Fruit fly (Drosophila melanogaster) whole organism, embryonic: Measurements from ENCODE around the gene lectin-28C.

Source experiments
- Ada2b ChIP-seq: fragments of 200-800 bp; sonication (Bioruptor generic); IDR thresholded peaks from 2 replicates; pipeline ENCODE4 v1.3.6; 2022; ENCODE audit warnings: missing biosample characterization, missing genetic modification characterization
- Atf3 ChIP-seq: fragments of 200-800 bp; sonication (Bioruptor generic); optimal IDR thresholded peaks from 3 replicates; lab custom pipeline; 2016; ENCODE audit warnings: missing biosample characterization, missing genetic modification characterization
- C15 ChIP-seq: fragments of 200-800 bp; sonication (Bioruptor generic); IDR thresholded peaks from 3 replicates; pipeline ENCODE4 v1.3.6; 2022; ENCODE audit warnings: missing biosample characterization, missing genetic modification characterization
- CG11456 ChIP-seq: fragments of 200-800 bp; sonication (Bioruptor generic); IDR thresholded peaks from 3 replicates; pipeline ENCODE4 v1.3.6; 2022; ENCODE audit warnings: missing biosample characterization, missing genetic modification characterization
- CG11696 ChIP-seq: fragments of 200-800 bp; sonication (Bioruptor generic); IDR thresholded peaks from 2 replicates; pipeline ENCODE4 v1.3.6; 2022; ENCODE audit warnings: missing biosample characterization, missing genetic modification characterization
- CG12155 ChIP-seq: fragments of 200-800 bp; sonication (Bioruptor generic); optimal IDR thresholded peaks from 3 replicates; lab custom pipeline; 2016; ENCODE audit warnings: missing biosample characterization, missing genetic modification characterization
- CG12942 ChIP-seq: fragments of 200-800 bp; sonication (Bioruptor generic); optimal IDR thresholded peaks from 3 replicates; lab custom pipeline; 2016; ENCODE audit warnings: missing biosample characterization, missing genetic modification characterization
- CG13123 ChIP-seq: fragments of 200-800 bp; sonication (Bioruptor generic); optimal IDR thresholded peaks from 2 replicates; lab custom pipeline; 2016; ENCODE audit warnings: missing biosample characterization, missing genetic modification characterization
- CG17385 ChIP-seq: fragments of 200-800 bp; sonication (Bioruptor generic); optimal IDR thresholded peaks from 3 replicates; lab custom pipeline; 2018; ENCODE audit warnings: missing biosample characterization, mild to moderate bottlenecking, missing genetic modification characterization
- CG17912 ChIP-seq: fragments of 200-800 bp; sonication (Bioruptor generic); optimal IDR thresholded peaks from 2 replicates; lab custom pipeline; 2018; ENCODE audit warnings: missing biosample characterization, mild to moderate bottlenecking, missing genetic modification characterization
- CG33213 ChIP-seq: fragments of 200-800 bp; sonication (Bioruptor generic); optimal IDR thresholded peaks from 3 replicates; lab custom pipeline; 2016; ENCODE audit warnings: missing biosample characterization, missing genetic modification characterization
- CG3838 ChIP-seq: fragments of 200-800 bp; sonication (Bioruptor generic); optimal IDR thresholded peaks from 3 replicates; lab custom pipeline; 2016; ENCODE audit warnings: missing biosample characterization, missing genetic modification characterization
- CG42726 ChIP-seq: fragments of 200-800 bp; sonication (Bioruptor generic); IDR thresholded peaks from 2 replicates; pipeline ENCODE4 v1.3.6; 2022; ENCODE audit warnings: missing biosample characterization, missing genetic modification characterization; ENCODE audit not compliant: partially characterized antibody
- CG6272 ChIP-seq: fragments of 200-800 bp; sonication (Bioruptor generic); IDR thresholded peaks from 2 replicates; pipeline ENCODE4 v1.3.6; 2022; ENCODE audit warnings: missing biosample characterization, missing genetic modification characterization
- CG6654 ChIP-seq: fragments of 200-800 bp; sonication (Bioruptor generic); optimal IDR thresholded peaks from 2 replicates; lab custom pipeline; 2017; ENCODE audit warnings: missing biosample characterization, mild to moderate bottlenecking, missing genetic modification characterization
- CG7963 ChIP-seq: fragments of 200-800 bp; sonication (Bioruptor generic); IDR thresholded peaks from 3 replicates; pipeline ENCODE4 v1.3.6; 2022; ENCODE audit warnings: missing biosample characterization, missing genetic modification characterization; ENCODE audit not compliant: partially characterized antibody
- CG8281 ChIP-seq: fragments of 200-800 bp; sonication (Bioruptor generic); optimal IDR thresholded peaks from 2 replicates; lab custom pipeline; 2018; ENCODE audit warnings: missing biosample characterization, mild to moderate bottlenecking, missing genetic modification characterization, moderate library complexity
- Deaf1 ChIP-seq: fragments of 200-800 bp; optimal IDR thresholded peaks from 3 replicates; lab custom pipeline; 2019; ENCODE audit warnings: missing biosample characterization, mild to moderate bottlenecking, missing genetic modification characterization, moderate library complexity
- Dfd ChIP-seq, 2 experiments: fragments of >200 bp; optimal IDR thresholded peaks; 2 replicates each; lab custom pipeline; 2017; ENCODE audit warnings: missing biosample characterization in 2 of 2, missing genetic modification characterization in 2 of 2
- Fer1 ChIP-seq: fragments of 200-800 bp; sonication (Bioruptor generic); optimal IDR thresholded peaks from 2 replicates; lab custom pipeline; 2017; ENCODE audit warnings: missing biosample characterization, mild to moderate bottlenecking, missing genetic modification characterization
- Med ChIP-seq: fragments of 200-800 bp; sonication (Bioruptor generic); peaks from one replicate; lab custom pipeline; 2016; ENCODE audit warnings: missing biosample characterization, missing genetic modification characterization, mild to moderate bottlenecking, inconsistent platforms, moderate library complexity
- NK7.1 ChIP-seq: fragments of 200-800 bp; sonication (Bioruptor generic); optimal IDR thresholded peaks from 3 replicates; lab custom pipeline; 2016; ENCODE audit warnings: missing biosample characterization, missing genetic modification characterization
- Ptx1 ChIP-seq: fragments of 200-800 bp; sonication (Bioruptor generic); IDR thresholded peaks from 2 replicates; pipeline ENCODE4 v1.3.6; 2022; ENCODE audit warnings: missing biosample characterization, missing genetic modification characterization
- Trl ChIP-seq, 3 experiments: fragments of >200 bp in 2 of 3; fragments of 200-800 bp in 1 of 3; sonication (Bioruptor generic) in 1 of 3; optimal IDR thresholded peaks; 2 replicates in 1 of 3; 3 replicates in 2 of 3; lab custom pipeline; 2016 to 2017; ENCODE audit warnings: missing biosample characterization in 1 of 3, missing genetic modification characterization in 1 of 3
- YL-1 ChIP-seq: fragments of 200-800 bp; sonication (Bioruptor generic); optimal IDR thresholded peaks from 3 replicates; lab custom pipeline; 2017; ENCODE audit warnings: missing biosample characterization, mild to moderate bottlenecking, missing genetic modification characterization
- ac ChIP-seq: fragments of 200-800 bp; sonication (Bioruptor generic); optimal IDR thresholded peaks from 3 replicates; lab custom pipeline; 2017; ENCODE audit warnings: missing biosample characterization, mild to moderate bottlenecking, missing genetic modification characterization
- al ChIP-seq: fragments of 200-800 bp; sonication (Bioruptor generic); IDR thresholded peaks from 2 replicates; pipeline ENCODE4 v1.3.6; 2022; ENCODE audit warnings: missing biosample characterization, missing genetic modification characterization
- ase ChIP-seq: fragments of 200-800 bp; sonication (Bioruptor generic); IDR thresholded peaks from 3 replicates; pipeline ENCODE4 v1.3.6; 2022; ENCODE audit warnings: missing biosample characterization, missing genetic modification characterization
- bbx ChIP-seq: fragments of 200-800 bp; sonication (Bioruptor generic); IDR thresholded peaks from 2 replicates; pipeline ENCODE4 v1.3.6; 2022; ENCODE audit warnings: missing biosample characterization, missing genetic modification characterization; ENCODE audit not compliant: partially characterized antibody
- br ChIP-seq: fragments of >200 bp; optimal IDR thresholded peaks from 2 replicates; lab custom pipeline; 2017
- chn ChIP-seq: fragments of 200-800 bp; sonication (Bioruptor generic); optimal IDR thresholded peaks from 2 replicates; lab custom pipeline; 2016; ENCODE audit warnings: missing biosample characterization, missing genetic modification characterization
- corto ChIP-seq: fragments of 200-800 bp; sonication (Bioruptor generic); optimal IDR thresholded peaks from 2 replicates; lab custom pipeline; 2016; ENCODE audit warnings: missing biosample characterization, mild to moderate bottlenecking, missing genetic modification characterization, moderate library complexity
- esg ChIP-seq: fragments of 200-800 bp; sonication (Bioruptor generic); conservative IDR thresholded peaks from 2 replicates; pipeline ENCODE4 v1.3.6; 2022; ENCODE audit warnings: missing biosample characterization, missing genetic modification characterization
- fd64A ChIP-seq: fragments of 200-800 bp; sonication (Bioruptor generic); optimal IDR thresholded peaks from 3 replicates; lab custom pipeline; 2018; ENCODE audit warnings: missing biosample characterization, mild to moderate bottlenecking, missing genetic modification characterization
- gro ChIP-seq: fragments of 200-800 bp; sonication (Bioruptor generic); optimal IDR thresholded peaks from 2 replicates; lab custom pipeline; 2016; ENCODE audit warnings: missing biosample characterization, missing genetic modification characterization
- h ChIP-seq: fragments of >200 bp; optimal IDR thresholded peaks from 2 replicates; lab custom pipeline; 2017
- kah ChIP-seq: fragments of 200-800 bp; sonication (Bioruptor generic); optimal IDR thresholded peaks from 2 replicates; lab custom pipeline; 2018; ENCODE audit warnings: missing biosample characterization, mild to moderate bottlenecking, missing genetic modification characterization
- lab ChIP-seq: fragments of 200-800 bp; sonication (Bioruptor generic); optimal IDR thresholded peaks from 3 replicates; lab custom pipeline; 2017; ENCODE audit warnings: missing biosample characterization, missing genetic modification characterization, mild to moderate bottlenecking, moderate library complexity, missing genetic modification reagents
- luna ChIP-seq: fragments of 200-800 bp; sonication (Bioruptor generic); optimal IDR thresholded peaks from 2 replicates; lab custom pipeline; 2016; ENCODE audit warnings: missing biosample characterization, missing genetic modification characterization
- nerfin-1 ChIP-seq: fragments of 200-800 bp; sonication (Bioruptor generic); optimal IDR thresholded peaks from 3 replicates; lab custom pipeline; 2019; ENCODE audit warnings: missing biosample characterization, mild to moderate bottlenecking, missing genetic modification characterization, moderate library complexity
- onecut ChIP-seq: fragments of 200-800 bp; sonication (Bioruptor generic); IDR thresholded peaks from 2 replicates; pipeline ENCODE4 v1.3.6; 2022; ENCODE audit warnings: missing biosample characterization, missing genetic modification characterization
- pfk ChIP-seq: fragments of 200-800 bp; sonication (Bioruptor generic); optimal IDR thresholded peaks from 2 replicates; lab custom pipeline; 2018; ENCODE audit warnings: missing biosample characterization, mild to moderate bottlenecking, missing genetic modification characterization, moderate library complexity
- pita ChIP-seq: fragments of 200-800 bp; sonication (Bioruptor generic); optimal IDR thresholded peaks from 2 replicates; lab custom pipeline; 2017; ENCODE audit warnings: missing biosample characterization, mild to moderate bottlenecking, missing genetic modification characterization
- repo ChIP-seq: fragments of 200-800 bp; sonication (Bioruptor generic); optimal IDR thresholded peaks from 2 replicates; lab custom pipeline; 2016; ENCODE audit warnings: missing biosample characterization, missing genetic modification characterization
- sd ChIP-seq: fragments of 200-800 bp; sonication (Bioruptor generic); optimal IDR thresholded peaks from 3 replicates; lab custom pipeline; 2018; ENCODE audit warnings: missing biosample characterization, mild to moderate bottlenecking, missing genetic modification characterization, moderate library complexity
- sug ChIP-seq: fragments of 200-800 bp; optimal IDR thresholded peaks from 2 replicates; lab custom pipeline; 2019; ENCODE audit warnings: missing biosample characterization, mild to moderate bottlenecking, missing genetic modification characterization, moderate library complexity
- usp ChIP-seq: fragments of >200 bp; optimal IDR thresholded peaks from 2 replicates; lab custom pipeline; 2017; ENCODE audit warnings: missing biosample characterization, missing genetic modification characterization
- vvl ChIP-seq: fragments of 200-800 bp; sonication (Bioruptor generic); IDR thresholded peaks from 2 replicates; pipeline ENCODE4 v1.3.6; 2022; ENCODE audit warnings: missing biosample characterization, missing genetic modification characterization
- zen ChIP-seq: fragments of 200-800 bp; sonication (Bioruptor generic); optimal IDR thresholded peaks from 3 replicates; lab custom pipeline; 2018; ENCODE audit warnings: missing biosample characterization, mild to moderate bottlenecking, missing genetic modification characterization, moderate library complexity
- zfh2 ChIP-seq: fragments of 200-800 bp; sonication (Bioruptor generic); optimal IDR thresholded peaks from 2 replicates; lab custom pipeline; 2016; ENCODE audit warnings: missing biosample characterization, missing genetic modification characterization

The lectin-28C gene

DNA sequence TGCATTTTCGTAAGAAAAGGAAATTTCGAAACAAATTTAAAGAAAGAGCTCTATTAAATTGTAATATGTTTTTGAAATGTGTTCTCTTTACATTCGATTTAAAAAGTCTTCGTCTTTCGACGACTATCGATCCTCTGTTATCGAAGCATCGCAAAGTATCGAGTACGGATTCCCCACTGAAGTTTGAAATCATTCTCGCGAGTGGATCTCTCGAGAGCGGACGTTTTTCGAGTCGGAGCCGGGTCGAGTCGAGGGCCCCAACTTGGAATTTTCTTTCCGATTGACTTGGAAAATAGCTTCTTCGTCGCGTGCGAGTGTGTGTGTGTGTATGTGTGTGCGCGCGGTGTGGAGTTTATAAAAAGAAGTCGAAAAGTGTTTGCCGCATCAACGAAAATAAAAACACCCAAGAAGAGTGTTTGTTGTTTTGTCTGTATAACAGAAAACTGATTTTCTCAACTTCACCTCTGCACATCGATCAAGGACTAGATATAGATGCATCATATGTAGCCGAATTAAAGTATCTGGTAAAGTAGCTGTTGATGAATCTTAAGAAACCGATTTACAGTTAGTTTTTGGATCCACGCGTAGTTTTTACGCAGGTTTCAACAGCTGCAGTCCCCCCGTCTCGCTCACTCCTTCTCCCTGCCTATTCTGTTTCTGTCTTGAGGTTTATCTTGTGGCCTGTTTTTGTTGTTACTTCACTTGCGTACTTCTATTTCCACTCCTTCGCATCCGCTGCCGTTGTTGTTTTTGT lies 45.5 kb upstream of the lectin-28C start, which contains the start of gene LanB1 (continued):
- TF ChIP-seq CG8281 (tag; lab: Kevin White, UChicago) (no peak), Deaf1 (tag; lab: Kevin White, UChicago) (peak; percentile 28), NK7.1 (GFP tag; lab: Kevin White, UChicago) (no peak), CG33213 (GFP tag; lab: Kevin White, UChicago) (no peak), YL-1 (peak; percentile 7), al (GFP tag; lab: Robert Waterston, UW) (no peak), CG12942 (GFP tag; lab: Kevin White, UChicago) (no peak), esg (GFP tag; lab: Robert Waterston, UW) (no peak), CG42726 (GFP tag; lab: Robert Waterston, UW) (peak; percentile 68; the same call in 1 of the 2 replicates), corto (no peak), Med (GFP tag; lab: Kevin White, UChicago) (peak; percentile 75), luna (GFP tag; lab: Kevin White, UChicago) (no peak), CG3838 (GFP tag; lab: Kevin White, UChicago) (no peak), zen (tag; lab: Kevin White, UChicago) (no peak), Trl (optimal IDR thresholded peaks at IDR 0.05; lab: Kevin White, UChicago) (peak; percentile 36 to 44), Trl (GFP tag; optimal IDR thresholded peaks at IDR 0.05; lab: Kevin White, UChicago) (no peak), Fer1 (GFP tag; lab: Kevin White, UChicago) (peak; percentile 1), CG6272 (no peak), sug (tag; lab: Kevin White, UChicago) (no peak), bbx (peak; percentile 76), zfh2 (GFP tag; lab: Kevin White, UChicago) (no peak), CG7963 (GFP tag; lab: Robert Waterston, UW) (peak; percentile 57; the same call in 1 of the 3 replicates), kah (GFP tag; lab: Kevin White, UChicago) (peak; percentile 73), chn (GFP tag; lab: Kevin White, UChicago) (no peak), Dfd (GFP tag; optimal IDR thresholded peaks at IDR 0.05; lab: Kevin White, UChicago) (no peak), lab (GFP tag; lab: Kevin White, UChicago) (peak; percentile 12), CG17912 (no peak), pfk (GFP tag; lab: Kevin White, UChicago) (no peak), C15 (no peak), CG13123 (GFP tag; lab: Kevin White, UChicago) (no peak), usp (GFP tag; lab: Kevin White, UChicago) (no peak), br (no peak), fd64A (no peak), vvl (GFP tag; lab: Robert Waterston, UW) (peak; percentile 47; the same call in 1 of the 2 replicates), CG17385 (GFP tag; lab: Kevin White, UChicago) (peak; percentile 34), h (lab: Kevin White, UChicago) (no peak), pita (GFP tag; lab: Kevin White, UChicago) (no peak), nerfin-1 (tag; lab: Kevin White, UChicago) (no peak), ase (no peak), repo (GFP tag; lab: Kevin White, UChicago) (no peak), CG12155 (GFP tag; lab: Kevin White, UChicago) (no peak), CG11696 (GFP tag; lab: Robert Waterston, UW) (no peak), sd (peak; percentile 84), Ptx1 (GFP tag; lab: Robert Waterston, UW) (no peak), CG6654 (GFP tag; lab: Kevin White, UChicago) (no peak), Ada2b (no peak), Atf3 (no peak), CG11456 (GFP tag; lab: Robert Waterston, UW) (peak; percentile 21; the same call in 1 of the 3 replicates), gro (GFP tag; lab: Kevin White, UChicago) (peak; percentile 40), ac (GFP tag; lab: Kevin White, UChicago) (peak; percentile 30), onecut (GFP tag; lab: Robert Waterston, UW) (0 out of 2 replicates have a peak, but pooled peaks have one; percentile 27)
